Worm (Caenorhabditis elegans) whole organism, L1 larva: ENCODE results near the gene ceh-91.

ENCODE experiments used
- C04F5.9 ChIP-seq: sonication (generic microtip); optimal IDR thresholded peaks from 2 replicates; lab custom pipeline; 2016; ENCODE audit warnings: missing genetic modification characterization, missing compliant biosample characterization
- blmp-1 ChIP-seq: fragments of 150-350 bp; optimal IDR thresholded peaks from 2 replicates; lab custom pipeline; 2014; ENCODE audit warnings: missing biosample characterization, missing genetic modification characterization
- elt-3 ChIP-seq, 6 experiments: fragments of 150-350 bp in 1 of 6; sonication (generic microtip); optimal IDR thresholded peaks; 2 replicates each; lab custom pipeline; 2017 to 2018; ENCODE audit warnings: missing biosample characterization in 6 of 6, missing genetic modification characterization in 6 of 6, inconsistent platforms in 1 of 6
- hlh-4 ChIP-seq: sonication (generic microtip); optimal IDR thresholded peaks from 2 replicates; lab custom pipeline; 2016; ENCODE audit warnings: mild to moderate bottlenecking, missing genetic modification characterization, missing compliant biosample characterization
- nhr-237 ChIP-seq: fragments of 150-350 bp; optimal IDR thresholded peaks from 2 replicates; lab custom pipeline; 2014; ENCODE audit warnings: missing biosample characterization, missing genetic modification characterization
- nhr-77 ChIP-seq: fragments of 150-350 bp; optimal IDR thresholded peaks from 2 replicates; lab custom pipeline; 2014; ENCODE audit warnings: missing biosample characterization, missing genetic modification characterization
- snpc-4 ChIP-seq: fragments of 150-350 bp; optimal IDR thresholded peaks from 2 replicates; lab custom pipeline; 2014; ENCODE audit warnings: missing biosample characterization, missing genetic modification characterization
- unc-62 ChIP-seq: fragments of 150-350 bp; optimal IDR thresholded peaks from 2 replicates; lab custom pipeline; 2014; ENCODE audit warnings: missing biosample characterization, missing genetic modification reagents, missing genetic modification characterization
- zag-1 ChIP-seq: fragments of 150-350 bp; optimal IDR thresholded peaks from 2 replicates; lab custom pipeline; 2014; ENCODE audit warnings: missing biosample characterization, missing genetic modification characterization

ce11 chrIII:11657185-11657817, 40.8 kb downstream of the ceh-91 start, which contains the start of gene crh-1:
- peak; percentile 74 for TF ChIP-seq snpc-4 (tag; lab: Kevin White, UChicago)
- TF ChIP-seq C04F5.9 (tag; lab: Kevin White, UChicago), result peak; percentile 51
- no peak for TF ChIP-seq hlh-4
- no peak for TF ChIP-seq unc-62 (GFP tag; lab: Kevin White, UChicago)
- no peak for TF ChIP-seq nhr-237
- TF ChIP-seq nhr-77 (tag; lab: Kevin White, UChicago), result peak; percentile 40
- TF ChIP-seq zag-1 (tag; lab: Kevin White, UChicago), result no peak
- peak; percentile 76 for TF ChIP-seq blmp-1 (tag; lab: Kevin White, UChicago)
- TF ChIP-seq elt-3 (tag; optimal IDR thresholded peaks at IDR 0.05; lab: Kevin White, UChicago), result peak in 2 of 6 experiments; percentile 62 to 78
